Worm (Caenorhabditis elegans) whole organism, midembryonic: ENCODE results near the gene F43C11.2.

Source experiments
- T22C8.4 ChIP-seq: fragments of 200-800 bp; sonication (Bioruptor generic); IDR thresholded peaks from 2 replicates; pipeline ENCODE4 v1.3.6; 2022; ENCODE audit warnings: missing genetic modification characterization, missing compliant biosample characterization
- cog-1 ChIP-seq: sonication (generic microtip); optimal IDR thresholded peaks from 2 replicates; lab custom pipeline; 2016; ENCODE audit warnings: missing genetic modification characterization, missing compliant biosample characterization
- flt-1 ChIP-seq: fragments of 200-800 bp; sonication (Bioruptor generic); IDR thresholded peaks from 2 replicates; pipeline ENCODE4 v1.3.6; 2022; ENCODE audit warnings: missing genetic modification characterization, missing compliant biosample characterization
- klf-2 ChIP-seq: fragments of 200-800 bp; sonication (Bioruptor generic); conservative IDR thresholded peaks from 2 replicates; pipeline ENCODE4 v1.3.6; 2022; ENCODE audit warnings: missing genetic modification reagents, missing genetic modification characterization, missing compliant biosample characterization
- med-1 ChIP-seq: sonication (generic microtip); optimal IDR thresholded peaks from 2 replicates; lab custom pipeline; 2017; ENCODE audit warnings: missing genetic modification characterization, mild to moderate bottlenecking, missing compliant biosample characterization, antibody characterized with exemption, missing genetic modification reagents; ENCODE audit not compliant: insufficient read depth
- ref-1 ChIP-seq: fragments of 200-800 bp; sonication (Bioruptor generic); conservative IDR thresholded peaks from 2 replicates; pipeline ENCODE4 v1.3.6; 2022; ENCODE audit warnings: missing genetic modification reagents, missing genetic modification characterization, missing compliant biosample characterization
- tab-1 ChIP-seq: fragments of 200-800 bp; sonication (Bioruptor generic); IDR thresholded peaks from 2 replicates; pipeline ENCODE4 v1.3.6; 2022; ENCODE audit warnings: missing genetic modification characterization, missing compliant biosample characterization
- ztf-23 ChIP-seq: fragments of 200-800 bp; sonication (Bioruptor generic); IDR thresholded peaks from 2 replicates; pipeline ENCODE4 v1.3.6; 2022; ENCODE audit warnings: missing genetic modification reagents, missing genetic modification characterization, missing compliant biosample characterization
- ztf-29 ChIP-seq: fragments of 200-800 bp; sonication (Bioruptor generic); IDR thresholded peaks from 2 replicates; pipeline ENCODE4 v1.3.6; 2022; ENCODE audit warnings: missing genetic modification reagents, missing genetic modification characterization, missing compliant biosample characterization

The F43C11.2 gene

ce11 chrII:2352546-2352945 is 2.0 kb upstream of the F43C11.2 start, which contains the start of gene F43C11.10:
Gene F43C11.10 (minus strand): TSS chrII:2352646.
- TF ChIP-seq ref-1 (GFP tag; lab: Robert Waterston, UW) (no peak), klf-2 (no peak), ztf-29 (GFP tag; lab: Robert Waterston, UW) (no peak), cog-1 (no peak), med-1 (GFP tag; lab: Kevin White, UChicago) (no peak), flt-1 (GFP tag; lab: Robert Waterston, UW) (no peak), ztf-23 (GFP tag; lab: Robert Waterston, UW) (no peak), tab-1 (GFP tag; lab: Robert Waterston, UW) (no peak), T22C8.4 (GFP tag; lab: Robert Waterston, UW) (no peak)

ce11 chrII:2353012-2353411 is 1.6 kb upstream of the F43C11.2 start, which contains the start of gene F43C11.3:
Gene F43C11.3 (plus strand): TSS chrII:2353312.
- TF ChIP-seq cog-1: no peak
- TF ChIP-seq ztf-29 (GFP tag; lab: Robert Waterston, UW): no peak
- no peak for TF ChIP-seq klf-2
- TF ChIP-seq T22C8.4 (GFP tag; lab: Robert Waterston, UW): no peak
- no peak for TF ChIP-seq ref-1 (GFP tag; lab: Robert Waterston, UW)
- TF ChIP-seq med-1 (GFP tag; lab: Kevin White, UChicago): no peak
- no peak for TF ChIP-seq flt-1 (GFP tag; lab: Robert Waterston, UW)
- TF ChIP-seq tab-1 (GFP tag; lab: Robert Waterston, UW): no peak
- TF ChIP-seq ztf-23 (GFP tag; lab: Robert Waterston, UW): no peak

ce11 chrII:2356795-2357194 is 2.2 kb downstream of the F43C11.2 start, which contains the start of gene F43C11.1:
Gene F43C11.1 (plus strand): TSS chrII:2357095.
- no peak for TF ChIP-seq T22C8.4 (GFP tag; lab: Robert Waterston, UW)
- TF ChIP-seq tab-1 (GFP tag; lab: Robert Waterston, UW): no peak
- TF ChIP-seq med-1 (GFP tag; lab: Kevin White, UChicago): no peak
- TF ChIP-seq cog-1: no peak
- no peak for TF ChIP-seq ref-1 (GFP tag; lab: Robert Waterston, UW)
- no peak for TF ChIP-seq flt-1 (GFP tag; lab: Robert Waterston, UW)
- no peak for TF ChIP-seq ztf-23 (GFP tag; lab: Robert Waterston, UW)
- TF ChIP-seq klf-2: no peak
- no peak for TF ChIP-seq ztf-29 (GFP tag; lab: Robert Waterston, UW)

- no peak for TF ChIP-seq T22C8.4 (GFP tag; lab: Robert Waterston, UW)
- no peak for TF ChIP-seq ref-1 (GFP tag; lab: Robert Waterston, UW)
- TF ChIP-seq tab-1 (GFP tag; lab: Robert Waterston, UW): no peak
- TF ChIP-seq med-1 (GFP tag; lab: Kevin White, UChicago): no peak
- TF ChIP-seq flt-1 (GFP tag; lab: Robert Waterston, UW): no peak
These were observed 5.4 kb downstream of the F43C11.2 start, which contains the start of gene F43C11.16 for ce11 chrII:2359965-2360364. Gene F43C11.16 (minus strand): TSS chrII:2360065.

- TF ChIP-seq flt-1 (GFP tag; lab: Robert Waterston, UW) (no peak), ztf-29 (GFP tag; lab: Robert Waterston, UW) (no peak), klf-2 (no peak), T22C8.4 (GFP tag; lab: Robert Waterston, UW) (no peak), cog-1 (no peak), ztf-23 (GFP tag; lab: Robert Waterston, UW) (no peak), tab-1 (GFP tag; lab: Robert Waterston, UW) (no peak), med-1 (GFP tag; lab: Kevin White, UChicago) (no peak), ref-1 (GFP tag; lab: Robert Waterston, UW) (no peak)
These were observed 9.1 kb downstream of the F43C11.2 start, which contains the start of gene F43C11.11 for ce11 chrII:2363673-2364072. Gene F43C11.11 (minus strand): TSS chrII:2363773.

ce11 chrII:2366623-2367365 is 12.2 kb downstream of the F43C11.2 start, which contains the start of the genes F43C11.12 and F16G10.5:
Gene F43C11.12 (minus strand): TSS chrII:2366723.
Gene F16G10.5 (plus strand): TSS chrII:2367315.
- no peak for TF ChIP-seq ref-1 (GFP tag; lab: Robert Waterston, UW)
- no peak for TF ChIP-seq klf-2
- TF ChIP-seq T22C8.4 (GFP tag; lab: Robert Waterston, UW): no peak
- TF ChIP-seq ztf-23 (GFP tag; lab: Robert Waterston, UW): no peak
- no peak for TF ChIP-seq ztf-29 (GFP tag; lab: Robert Waterston, UW)
- no peak for TF ChIP-seq med-1 (GFP tag; lab: Kevin White, UChicago)
- TF ChIP-seq cog-1: no peak
- no peak for TF ChIP-seq flt-1 (GFP tag; lab: Robert Waterston, UW)

ce11 chrII:2368956-2369355 is 14.4 kb downstream of the F43C11.2 start, which contains the start of gene hpo-25:
Gene hpo-25 (plus strand): TSS chrII:2369256.
- TF ChIP-seq klf-2 (no peak), med-1 (GFP tag; lab: Kevin White, UChicago) (no peak), ztf-23 (GFP tag; lab: Robert Waterston, UW) (no peak), flt-1 (GFP tag; lab: Robert Waterston, UW) (no peak), cog-1 (no peak), T22C8.4 (GFP tag; lab: Robert Waterston, UW) (no peak), ref-1 (GFP tag; lab: Robert Waterston, UW) (no peak), ztf-29 (GFP tag; lab: Robert Waterston, UW) (no peak), tab-1 (GFP tag; lab: Robert Waterston, UW) (no peak)

- TF ChIP-seq med-1 (GFP tag; lab: Kevin White, UChicago): no peak
- TF ChIP-seq flt-1 (GFP tag; lab: Robert Waterston, UW): no peak
- no peak for TF ChIP-seq cog-1
- TF ChIP-seq tab-1 (GFP tag; lab: Robert Waterston, UW): no peak
- TF ChIP-seq ztf-23 (GFP tag; lab: Robert Waterston, UW): no peak
These were observed 17.5 kb downstream of the F43C11.2 start, which contains the start of gene F16G10.3 for ce11 chrII:2372090-2372489. Gene F16G10.3 (plus strand): TSS chrII:2372390.

ce11 chrII:2374973-2375372 is 20.4 kb downstream of the F43C11.2 start, which contains the start of gene F16G10.2:
Gene F16G10.2 (plus strand): TSS chrII:2375273.
- no peak for TF ChIP-seq ref-1 (GFP tag; lab: Robert Waterston, UW)
- TF ChIP-seq T22C8.4 (GFP tag; lab: Robert Waterston, UW): no peak
- no peak for TF ChIP-seq med-1 (GFP tag; lab: Kevin White, UChicago)
- TF ChIP-seq ztf-23 (GFP tag; lab: Robert Waterston, UW): no peak
- TF ChIP-seq cog-1: no peak
- no peak for TF ChIP-seq tab-1 (GFP tag; lab: Robert Waterston, UW)
